Fruit fly (Drosophila melanogaster): ENCODE results near the gene CG7202.
A peak's percentile ranks its signal among the peaks of the same experiment; 100 is the strongest.

The CG7202 gene

DNA sequence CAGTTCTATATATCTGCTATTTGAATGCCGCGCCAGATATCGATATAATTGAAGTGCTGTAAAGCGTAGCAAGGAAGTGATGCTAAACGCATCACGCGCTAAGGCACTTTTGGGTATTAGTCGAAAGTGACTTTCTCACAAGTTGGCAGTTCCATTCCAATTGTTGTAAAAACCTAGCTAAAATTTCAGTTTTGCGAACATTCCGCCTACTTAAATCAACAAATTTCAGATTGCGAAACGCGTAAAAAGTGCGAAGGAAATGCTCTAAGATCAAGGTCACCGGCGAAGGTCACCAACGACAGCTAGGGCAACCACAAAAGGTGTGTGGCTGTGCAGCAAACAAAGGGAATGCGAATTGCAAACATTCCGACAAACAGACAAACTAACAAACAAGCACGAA lies 46.9 kb downstream of the CG7202 start, which contains the start of gene Syx7 (continued):
- TF ChIP-seq CG15269 (tag; optimal IDR thresholded peaks at IDR 0.05) (no peak), CG11723 (GFP tag; optimal IDR thresholded peaks at IDR 0.05) (no peak), hbn (GFP tag; IDR thresholded peaks at IDR 0.05; ENCODE audit: partially characterized antibody) (no peak), CG15514 (GFP tag; optimal IDR thresholded peaks at IDR 0.05) (peak; percentile 56), Optix (GFP tag; IDR thresholded peaks at IDR 0.05) (no peak), yki (optimal IDR thresholded peaks at IDR 0.05) (no peak), Ets65A (GFP tag) (peak; percentile 64), CG43689 (GFP tag; IDR thresholded peaks at IDR 0.05) (no peak), abd-A (tag; optimal IDR thresholded peaks at IDR 0.05) (no peak), prd (optimal IDR thresholded peaks at IDR 0.05) (no peak), prd (GFP tag; IDR thresholded peaks at IDR 0.05) (no peak), CG9727 (GFP tag; optimal IDR thresholded peaks at IDR 0.05) (no peak), pzg (GFP tag; optimal IDR thresholded peaks at IDR 0.05) (peak; percentile 96), Doc2 (GFP tag; IDR thresholded peaks at IDR 0.05) (no peak), CG10565 (GFP tag; optimal IDR thresholded peaks at IDR 0.05) (no peak), CG8281 (tag; optimal IDR thresholded peaks at IDR 0.05) (no peak), tin (GFP tag; optimal IDR thresholded peaks at IDR 0.05) (peak; percentile 32), Ets97D (GFP tag; optimal IDR thresholded peaks at IDR 0.05) (peak; percentile 63), unc-4 (GFP tag; IDR thresholded peaks at IDR 0.05; ENCODE audit: partially characterized antibody) (peak; percentile 55), sd (tag; optimal IDR thresholded peaks at IDR 0.05) (peak; percentile 93), CG30403 (GFP tag; optimal IDR thresholded peaks at IDR 0.05) (peak; percentile 33), ems (GFP tag; optimal IDR thresholded peaks at IDR 0.05) (peak; percentile 20), Hey (tag; optimal IDR thresholded peaks at IDR 0.05) (no peak), CrebB (tag; optimal IDR thresholded peaks at IDR 0.05) (no peak), GATAe (GFP tag; conservative IDR thresholded peaks at IDR 0.05) (no peak), Ravus (GFP tag; IDR thresholded peaks at IDR 0.05) (no peak), CG17361 (GFP tag; IDR thresholded peaks at IDR 0.05) (no peak), ssp (GFP tag; IDR thresholded peaks at IDR 0.05) (no peak), cato (GFP tag; optimal IDR thresholded peaks at IDR 0.05; ENCODE audit: borderline replicate concordance) (no peak), peb (GFP tag; IDR thresholded peaks at IDR 0.05) (no peak), ham (GFP tag; IDR thresholded peaks at IDR 0.05) (no peak), CTCF (GFP tag; optimal IDR thresholded peaks at IDR 0.05) (no peak), rib (GFP tag; IDR thresholded peaks at IDR 0.05) (peak; percentile 68), dati (GFP tag; IDR thresholded peaks at IDR 0.05) (no peak), maf-S (GFP tag; optimal IDR thresholded peaks at IDR 0.05) (peak; percentile 23), kah (GFP tag; optimal IDR thresholded peaks at IDR 0.05) (no peak), Hmr (GFP tag; optimal IDR thresholded peaks at IDR 0.05) (no peak), fd96Cb (tag; optimal IDR thresholded peaks at IDR 0.05) (no peak), CG12659 (GFP tag; optimal IDR thresholded peaks at IDR 0.05) (peak; percentile 62), CG7928 (GFP tag; optimal IDR thresholded peaks at IDR 0.05) (no peak), bbx (GFP tag; IDR thresholded peaks at IDR 0.05; ENCODE audit: partially characterized antibody) (peak; percentile 37; the same call in 1 of the 2 replicates), Nf-YB (GFP tag; optimal IDR thresholded peaks at IDR 0.05) (peak; percentile 17), E2f2 (GFP tag; IDR thresholded peaks at IDR 0.05) (peak; percentile 99), Gug (GFP tag; IDR thresholded peaks at IDR 0.05) (no peak), Abd-B (GFP tag; optimal IDR thresholded peaks at IDR 0.05) (no peak), CG7963 (GFP tag; IDR thresholded peaks at IDR 0.05; ENCODE audit: partially characterized antibody) (0 out of 3 replicates have a peak, but pooled peaks have one; percentile 34), disco-r (GFP tag; optimal IDR thresholded peaks at IDR 0.05) (no peak), CG6765 (GFP tag; optimal IDR thresholded peaks at IDR 0.05) (no peak), knrl (GFP tag; IDR thresholded peaks at IDR 0.05; ENCODE audit: partially characterized antibody) (peak; percentile 51; the same call in 1 of the 3 replicates), CG33557 (GFP tag; optimal IDR thresholded peaks at IDR 0.05) (no peak), CG1529 (GFP tag; optimal IDR thresholded peaks at IDR 0.05) (no peak), NC2β (GFP tag; optimal IDR thresholded peaks at IDR 0.05) (peak; percentile 48)
